Worm (Caenorhabditis elegans) whole organism, mixed stage, embryonic: Measurements from ENCODE around the gene C52E4.7.

ENCODE experiments used
- M03D4.4 ChIP-seq: sonication (generic microtip); optimal IDR thresholded peaks from 2 replicates; lab custom pipeline; 2017; ENCODE audit warnings: mild to moderate bottlenecking, missing genetic modification characterization, missing compliant biosample characterization
- bed-3 ChIP-seq: fragments of 200-800 bp; sonication (Bioruptor generic); optimal IDR thresholded peaks from 3 replicates; lab custom pipeline; 2018; ENCODE audit warnings: mild to moderate bottlenecking, missing genetic modification characterization, moderate library complexity, missing compliant biosample characterization
- blmp-1 ChIP-seq: fragments of 150-350 bp; optimal IDR thresholded peaks from 2 replicates; lab custom pipeline; 2014; ENCODE audit warnings: missing biosample characterization, missing genetic modification characterization
- ceh-39 ChIP-seq: fragments of 150-350 bp; optimal IDR thresholded peaks from 2 replicates; lab custom pipeline; 2014; ENCODE audit warnings: missing biosample characterization, missing genetic modification characterization
- ceh-43 ChIP-seq: fragments of 200-800 bp; sonication (Bioruptor generic); optimal IDR thresholded peaks from 2 replicates; lab custom pipeline; 2018; ENCODE audit warnings: mild to moderate bottlenecking, missing genetic modification characterization, moderate library complexity, missing compliant biosample characterization
- ceh-83 ChIP-seq: fragments of 200-800 bp; sonication (Bioruptor generic); optimal IDR thresholded peaks from 2 replicates; lab custom pipeline; 2018; ENCODE audit warnings: mild to moderate bottlenecking, missing genetic modification characterization, missing compliant biosample characterization
- ces-1 ChIP-seq: fragments of 150-350 bp; optimal IDR thresholded peaks from 2 replicates; lab custom pipeline; 2014; ENCODE audit warnings: missing biosample characterization, missing genetic modification reagents, missing genetic modification characterization
- cnd-1 ChIP-seq: fragments of 200-800 bp; sonication (Bioruptor generic); optimal IDR thresholded peaks from 2 replicates; lab custom pipeline; 2018; ENCODE audit warnings: mild to moderate bottlenecking, missing genetic modification characterization, missing compliant biosample characterization
- elt-1 ChIP-seq: sonication (generic microtip); optimal IDR thresholded peaks from 2 replicates; lab custom pipeline; 2017; ENCODE audit warnings: missing genetic modification characterization, mild to moderate bottlenecking, missing compliant biosample characterization, antibody characterized with exemption, moderate library complexity, borderline replicate concordance; ENCODE audit not compliant: insufficient read depth
- elt-3 ChIP-seq: fragments of 150-350 bp; optimal IDR thresholded peaks from 2 replicates; lab custom pipeline; 2014; ENCODE audit warnings: missing biosample characterization, missing genetic modification characterization
- flh-1 ChIP-seq: fragments of 200-800 bp; sonication (Bioruptor generic); optimal IDR thresholded peaks from 2 replicates; lab custom pipeline; 2018; ENCODE audit warnings: mild to moderate bottlenecking, missing genetic modification characterization, moderate library complexity, missing compliant biosample characterization
- ham-2 ChIP-seq: fragments of 200-800 bp; sonication (Bioruptor generic); optimal IDR thresholded peaks from 2 replicates; lab custom pipeline; 2018; ENCODE audit warnings: mild to moderate bottlenecking, missing genetic modification characterization, missing compliant biosample characterization
- hlh-1 ChIP-seq: fragments of 150-350 bp; optimal IDR thresholded peaks from 2 replicates; lab custom pipeline; 2014; ENCODE audit warnings: missing biosample characterization, missing genetic modification reagents, missing genetic modification characterization
- lin-13 ChIP-seq: fragments of 150-350 bp; optimal IDR thresholded peaks from 2 replicates; lab custom pipeline; 2014; ENCODE audit warnings: missing biosample characterization, missing genetic modification characterization
- lin-32 ChIP-seq: fragments of 200-800 bp; sonication (Bioruptor generic); optimal IDR thresholded peaks from 2 replicates; lab custom pipeline; 2018; ENCODE audit warnings: mild to moderate bottlenecking, missing genetic modification characterization, missing compliant biosample characterization
- lsy-2 ChIP-seq: fragments of 150-350 bp; optimal IDR thresholded peaks from 2 replicates; lab custom pipeline; 2014; ENCODE audit warnings: missing biosample characterization, missing genetic modification characterization
- mab-5 ChIP-seq: fragments of 150-350 bp; optimal IDR thresholded peaks from 2 replicates; lab custom pipeline; 2014; ENCODE audit warnings: missing biosample characterization, missing genetic modification characterization
- mls-2 ChIP-seq: sonication (generic microtip); optimal IDR thresholded peaks from 2 replicates; lab custom pipeline; 2016; ENCODE audit warnings: mild to moderate bottlenecking, missing genetic modification characterization, moderate library complexity, missing compliant biosample characterization
- nhr-12 ChIP-seq: fragments of 150-350 bp; optimal IDR thresholded peaks from 2 replicates; lab custom pipeline; 2014; ENCODE audit warnings: missing biosample characterization, missing genetic modification characterization
- nhr-2 ChIP-seq: fragments of 150-350 bp; optimal IDR thresholded peaks from 2 replicates; lab custom pipeline; 2014; ENCODE audit warnings: missing biosample characterization, missing genetic modification characterization
- nhr-237 ChIP-seq: fragments of 150-350 bp; optimal IDR thresholded peaks from 2 replicates; lab custom pipeline; 2014; ENCODE audit warnings: missing biosample characterization, missing genetic modification characterization
- nhr-28 ChIP-seq: fragments of 150-350 bp; optimal IDR thresholded peaks from 2 replicates; lab custom pipeline; 2014; ENCODE audit warnings: missing biosample characterization, missing genetic modification characterization
- nhr-76 ChIP-seq: sonication (generic microtip); optimal IDR thresholded peaks from 2 replicates; lab custom pipeline; 2017; ENCODE audit warnings: missing biosample characterization, missing genetic modification characterization
- pha-4 ChIP-seq: fragments of 150-350 bp; optimal IDR thresholded peaks from 2 replicates; lab custom pipeline; 2018; ENCODE audit warnings: missing biosample characterization, missing genetic modification reagents, missing genetic modification characterization
- sem-2 ChIP-seq: fragments of 200-800 bp; sonication (Bioruptor generic); optimal IDR thresholded peaks from 2 replicates; lab custom pipeline; 2018; ENCODE audit warnings: mild to moderate bottlenecking, missing genetic modification characterization, missing compliant biosample characterization
- sptf-1 ChIP-seq: sonication (generic microtip); optimal IDR thresholded peaks from 2 replicates; lab custom pipeline; 2017; ENCODE audit warnings: mild to moderate bottlenecking, missing genetic modification characterization, moderate library complexity, missing compliant biosample characterization
- unc-120 ChIP-seq: sonication (generic microtip); optimal IDR thresholded peaks from 2 replicates; lab custom pipeline; 2017; ENCODE audit warnings: missing genetic modification characterization, missing compliant biosample characterization; ENCODE audit not compliant: poor library complexity, severe bottlenecking
- unc-39 ChIP-seq: fragments of 150-350 bp; optimal IDR thresholded peaks from 2 replicates; lab custom pipeline; 2014; ENCODE audit warnings: missing biosample characterization, missing genetic modification characterization
- unc-62 ChIP-seq: fragments of 150-350 bp; optimal IDR thresholded peaks from 2 replicates; lab custom pipeline; 2014; ENCODE audit warnings: missing biosample characterization, missing genetic modification reagents, missing genetic modification characterization
- zip-8 ChIP-seq: fragments of 150-350 bp; optimal IDR thresholded peaks from 2 replicates; lab custom pipeline; 2014; ENCODE audit warnings: missing biosample characterization, missing genetic modification characterization
- ztf-11 ChIP-seq: fragments of 150-350 bp; optimal IDR thresholded peaks from 2 replicates; lab custom pipeline; 2014; ENCODE audit warnings: missing biosample characterization, missing genetic modification characterization

The C52E4.7 gene

DNA sequence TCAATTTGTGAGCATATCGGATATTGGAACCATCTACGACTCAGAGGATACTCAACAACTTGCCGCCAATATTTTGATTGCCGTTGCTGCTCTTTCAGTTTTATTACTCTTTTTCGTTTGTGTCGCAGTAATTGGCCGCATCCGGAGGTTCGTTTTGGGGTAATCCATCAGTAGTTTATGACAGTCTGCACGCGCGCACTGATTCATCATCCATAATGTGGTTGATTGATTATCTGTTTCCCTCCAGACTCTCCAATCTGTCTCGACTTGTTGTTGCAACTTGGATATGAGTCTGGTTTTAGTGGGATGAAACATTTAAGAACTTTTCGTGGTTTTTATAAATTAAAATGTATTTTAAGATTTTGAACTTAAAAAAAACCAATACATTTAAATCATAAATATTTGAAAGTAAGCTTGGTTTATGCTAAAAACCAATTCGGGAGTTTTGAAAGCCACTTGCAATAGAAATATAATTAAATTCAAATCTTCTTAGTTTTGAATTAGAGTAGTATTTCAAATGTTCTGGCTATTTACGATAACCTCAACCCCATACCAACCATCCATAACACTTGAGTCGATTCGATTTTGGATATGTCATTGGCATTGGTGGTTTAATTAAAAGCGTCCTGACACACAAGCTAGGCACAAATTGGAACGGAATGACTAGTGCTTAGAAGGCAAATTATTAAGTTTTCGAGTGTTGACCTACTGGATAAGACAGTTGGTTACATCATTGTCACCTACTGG lies 33.8 kb upstream of the C52E4.7 start:
- peak; percentile 62 for TF ChIP-seq unc-62 (GFP tag; lab: Kevin White, UChicago)
- no peak for TF ChIP-seq sem-2 (GFP tag; lab: Kevin White, UChicago)
- peak; percentile 63 for TF ChIP-seq ces-1 (GFP tag; lab: Kevin White, UChicago)

DNA sequence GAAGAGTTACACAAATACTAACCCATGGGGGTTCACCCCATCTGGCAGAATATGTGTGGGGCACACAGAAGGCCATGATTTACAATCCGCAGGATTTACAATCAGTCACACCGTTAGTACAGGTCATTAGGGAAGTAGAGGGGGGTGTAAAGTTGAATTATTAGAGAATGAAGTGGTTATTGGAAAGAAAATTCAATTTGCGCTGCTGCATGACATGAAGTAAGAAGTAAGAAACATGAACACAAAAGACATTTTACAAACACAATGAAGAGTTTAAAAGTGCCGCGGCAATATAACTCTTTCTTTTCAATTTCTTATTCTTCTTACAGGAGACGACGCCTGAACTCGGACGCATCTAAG lies 33.3 kb upstream of the C52E4.7 start:
- peak; percentile 84 for TF ChIP-seq nhr-2 (tag; lab: Kevin White, UChicago)
- no peak for TF ChIP-seq ceh-43 (GFP tag; lab: Kevin White, UChicago)
- no peak for TF ChIP-seq mls-2
- peak; percentile 48 for TF ChIP-seq cnd-1 (tag; lab: Kevin White, UChicago)
- TF ChIP-seq sptf-1 (tag; lab: Kevin White, UChicago): peak; percentile 19
- peak; percentile 59 for TF ChIP-seq ces-1 (GFP tag; lab: Kevin White, UChicago)
- no peak for TF ChIP-seq pha-4 (tag; lab: Kevin White, UChicago)
- no peak for TF ChIP-seq ham-2
- peak; percentile 36 for TF ChIP-seq unc-62 (GFP tag; lab: Kevin White, UChicago)
- no peak for TF ChIP-seq zip-8

DNA sequence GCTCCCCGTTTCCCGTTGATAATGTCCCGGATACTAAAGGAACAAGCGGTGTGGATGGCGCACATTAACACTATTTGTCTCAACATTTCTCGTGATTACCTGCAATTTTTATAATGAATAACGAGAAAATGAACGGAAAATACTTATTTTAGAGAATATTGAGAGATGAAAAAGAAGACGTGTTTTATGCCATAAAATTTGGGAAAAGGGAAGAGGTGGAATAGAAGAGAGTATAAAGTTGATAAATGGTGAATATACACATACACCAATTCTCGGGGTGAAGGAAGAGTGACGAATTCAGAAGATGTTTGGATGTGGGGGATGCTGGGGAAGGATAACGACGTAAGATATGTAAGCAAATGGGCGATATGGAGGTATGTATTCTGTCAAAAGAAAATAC lies 29.4 kb upstream of the C52E4.7 start, which contains the start of gene F58H1.7:
F58H1.7 (minus strand) TSS at position 101 of the 400 bp plus-strand sequence.
- TF ChIP-seq nhr-76 (tag; lab: Kevin White, UChicago): no peak
- TF ChIP-seq mab-5 (tag; lab: Kevin White, UChicago): no peak
- TF ChIP-seq nhr-2 (tag; lab: Kevin White, UChicago): no peak
- no peak for TF ChIP-seq elt-3 (tag; lab: Kevin White, UChicago)
- TF ChIP-seq zip-8: no peak
- no peak for TF ChIP-seq bed-3 (GFP tag; lab: Kevin White, UChicago)
- no peak for TF ChIP-seq M03D4.4 (tag; lab: Kevin White, UChicago)
- TF ChIP-seq, all 35 proteins: peak for 0

DNA sequence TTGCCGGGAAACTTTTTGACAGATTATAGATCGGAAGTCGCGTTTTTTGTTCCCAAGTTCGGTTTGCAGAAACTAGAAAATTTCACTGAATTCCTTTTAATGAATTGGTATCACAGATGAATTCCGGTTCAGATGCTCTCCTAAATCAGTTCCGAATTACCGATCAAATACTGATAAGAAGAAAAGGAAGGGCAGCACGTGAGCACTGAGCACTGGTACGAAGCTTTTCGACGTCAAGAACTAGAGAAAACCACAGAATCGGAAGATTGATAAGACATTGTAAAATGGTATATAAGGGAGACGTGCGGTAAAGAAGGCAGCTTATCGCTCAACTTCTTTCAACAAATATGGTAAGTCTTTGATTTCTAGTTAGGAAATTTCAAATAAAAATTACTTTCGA lies 18.9 kb upstream of the C52E4.7 start, which contains the start of gene cpr-1:
cpr-1 (plus strand) TSS at position 319 of the 400 bp plus-strand sequence.
- TF ChIP-seq ztf-11 (no peak), unc-120 (tag; lab: Kevin White, UChicago) (no peak), nhr-2 (tag; lab: Kevin White, UChicago) (no peak), lsy-2 (tag; lab: Kevin White, UChicago) (no peak), nhr-237 (tag; lab: Kevin White, UChicago) (no peak), nhr-76 (tag; lab: Kevin White, UChicago) (no peak), ham-2 (no peak), ceh-39 (tag; lab: Kevin White, UChicago) (no peak), nhr-12 (tag; lab: Kevin White, UChicago) (no peak), ceh-83 (no peak), hlh-1 (no peak), sptf-1 (tag; lab: Kevin White, UChicago) (no peak)

DNA sequence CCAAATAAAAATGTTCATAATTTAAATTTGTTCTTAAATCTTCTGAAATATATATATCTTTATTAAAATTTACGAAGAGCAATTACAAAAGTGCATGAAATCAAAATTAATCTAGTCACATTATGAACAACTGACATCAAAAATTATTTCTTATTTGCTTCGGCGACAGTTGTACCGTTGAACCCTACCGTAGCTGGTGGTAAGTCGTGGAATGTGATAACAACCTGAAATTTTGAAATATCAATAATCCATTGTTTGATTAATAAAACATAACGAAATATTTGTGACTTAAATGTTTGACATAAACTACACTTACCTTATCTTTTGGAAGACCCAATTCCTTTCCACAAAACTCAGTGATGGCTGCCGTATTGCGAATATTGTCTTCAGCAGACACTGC lies 17.4 kb upstream of the C52E4.7 start:
- no peak for TF ChIP-seq nhr-2 (tag; lab: Kevin White, UChicago)
- TF ChIP-seq mls-2: no peak
- no peak for TF ChIP-seq ces-1 (GFP tag; lab: Kevin White, UChicago)
- no peak for TF ChIP-seq flh-1
- TF ChIP-seq M03D4.4 (tag; lab: Kevin White, UChicago): no peak
- TF ChIP-seq nhr-237 (tag; lab: Kevin White, UChicago): no peak
- no peak for TF ChIP-seq lin-32
- no peak for TF ChIP-seq unc-39
- TF ChIP-seq pha-4 (tag; lab: Kevin White, UChicago): no peak
- no peak for TF ChIP-seq ham-2
- no peak for TF ChIP-seq lsy-2 (tag; lab: Kevin White, UChicago)
- no peak for TF ChIP-seq cnd-1 (tag; lab: Kevin White, UChicago)

DNA sequence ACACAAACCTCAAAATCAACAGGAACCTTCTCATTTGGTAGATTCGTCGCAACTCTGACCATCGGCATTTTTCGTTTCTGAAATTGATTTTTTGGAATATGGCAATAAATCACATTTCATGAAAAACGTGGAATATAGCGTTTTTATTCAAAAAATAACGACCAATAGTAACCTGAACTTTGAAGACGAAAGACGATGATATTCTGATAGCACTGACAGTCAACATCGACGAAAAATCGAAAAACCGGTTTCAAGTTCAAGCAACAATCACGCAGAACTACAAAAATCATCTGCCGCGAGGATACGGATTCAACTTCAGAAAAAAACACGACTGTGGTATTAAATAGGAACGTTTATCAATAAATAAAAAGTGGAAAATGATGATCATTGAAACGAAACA lies 15.9 kb upstream of the C52E4.7 start, which contains the start of gene mif-2:
mif-2 (minus strand) TSS at position 281 of the 400 bp plus-strand sequence.
- TF ChIP-seq flh-1: no peak
- TF ChIP-seq pha-4 (tag; lab: Kevin White, UChicago): no peak
- no peak for TF ChIP-seq nhr-28 (tag; lab: Kevin White, UChicago)
- no peak for TF ChIP-seq ces-1 (GFP tag; lab: Kevin White, UChicago)
- no peak for TF ChIP-seq unc-120 (tag; lab: Kevin White, UChicago)
- no peak for TF ChIP-seq elt-3 (tag; lab: Kevin White, UChicago)
- TF ChIP-seq nhr-237 (tag; lab: Kevin White, UChicago): no peak
- no peak for TF ChIP-seq unc-62 (GFP tag; lab: Kevin White, UChicago)
- TF ChIP-seq hlh-1: no peak
- no peak for TF ChIP-seq nhr-12 (tag; lab: Kevin White, UChicago)
- no peak for TF ChIP-seq ham-2
- TF ChIP-seq elt-1 (tag; lab: Kevin White, UChicago): no peak
- TF ChIP-seq ceh-43 (GFP tag; lab: Kevin White, UChicago): no peak
- TF ChIP-seq lin-13 (tag; lab: Kevin White, UChicago): no peak
- TF ChIP-seq lin-32: no peak
- no peak for TF ChIP-seq blmp-1 (tag; lab: Kevin White, UChicago)
